Fruit fly (Drosophila melanogaster) whole organism, embryonic: ENCODE results near the gene ssp3.

Source experiments
- Ada2b ChIP-seq: fragments of 200-800 bp; sonication (Bioruptor generic); IDR thresholded peaks from 2 replicates; pipeline ENCODE4 v1.3.6; 2022; ENCODE audit warnings: missing biosample characterization, missing genetic modification characterization
- Atf3 ChIP-seq: fragments of 200-800 bp; sonication (Bioruptor generic); optimal IDR thresholded peaks from 3 replicates; lab custom pipeline; 2016; ENCODE audit warnings: missing biosample characterization, missing genetic modification characterization
- B-H2 ChIP-seq: fragments of 200-800 bp; sonication (Bioruptor generic); optimal IDR thresholded peaks from 2 replicates; lab custom pipeline; 2018; ENCODE audit warnings: missing biosample characterization, mild to moderate bottlenecking, missing genetic modification characterization
- BtbVII ChIP-seq: fragments of 200-800 bp; sonication (Bioruptor generic); optimal IDR thresholded peaks from 3 replicates; lab custom pipeline; 2017; ENCODE audit warnings: missing biosample characterization, mild to moderate bottlenecking, missing genetic modification characterization
- Bteb2 ChIP-seq: fragments of 200-800 bp; sonication (Bioruptor generic); optimal IDR thresholded peaks from 2 replicates; lab custom pipeline; 2016; ENCODE audit warnings: missing biosample characterization, missing genetic modification characterization
- CG10462 ChIP-seq: fragments of 200-800 bp; sonication (Bioruptor generic); optimal IDR thresholded peaks from 2 replicates; lab custom pipeline; 2016; ENCODE audit warnings: missing biosample characterization, missing genetic modification characterization
- CG11723 ChIP-seq: fragments of 200-800 bp; sonication (Bioruptor generic); optimal IDR thresholded peaks from 2 replicates; lab custom pipeline; 2017; ENCODE audit warnings: missing biosample characterization, mild to moderate bottlenecking, missing genetic modification characterization
- CG12155 ChIP-seq: fragments of 200-800 bp; sonication (Bioruptor generic); optimal IDR thresholded peaks from 3 replicates; lab custom pipeline; 2016; ENCODE audit warnings: missing biosample characterization, missing genetic modification characterization
- CG12942 ChIP-seq: fragments of 200-800 bp; sonication (Bioruptor generic); optimal IDR thresholded peaks from 3 replicates; lab custom pipeline; 2016; ENCODE audit warnings: missing biosample characterization, missing genetic modification characterization
- CG16779 ChIP-seq: fragments of 200-800 bp; sonication (Bioruptor generic); IDR thresholded peaks from 2 replicates; pipeline ENCODE4 v1.3.6; 2022; ENCODE audit warnings: missing biosample characterization, missing genetic modification characterization
- CG17359 ChIP-seq: fragments of 200-800 bp; sonication (Bioruptor generic); optimal IDR thresholded peaks from 3 replicates; lab custom pipeline; 2018; ENCODE audit warnings: missing biosample characterization, mild to moderate bottlenecking, missing genetic modification characterization, moderate library complexity
- CG17385 ChIP-seq: fragments of 200-800 bp; sonication (Bioruptor generic); optimal IDR thresholded peaks from 3 replicates; lab custom pipeline; 2018; ENCODE audit warnings: missing biosample characterization, mild to moderate bottlenecking, missing genetic modification characterization
- CG17802 ChIP-seq: fragments of 200-800 bp; sonication (Bioruptor generic); optimal IDR thresholded peaks from 2 replicates; lab custom pipeline; 2018; ENCODE audit warnings: missing biosample characterization, mild to moderate bottlenecking, missing genetic modification characterization, moderate library complexity
- CG2120 ChIP-seq: fragments of 200-800 bp; sonication (Bioruptor generic); optimal IDR thresholded peaks from 3 replicates; lab custom pipeline; 2016; ENCODE audit warnings: missing biosample characterization, missing genetic modification characterization
- CG32532 ChIP-seq: fragments of 200-800 bp; sonication (Bioruptor generic); IDR thresholded peaks from 2 replicates; pipeline ENCODE4 v1.3.6; 2022; ENCODE audit warnings: missing biosample characterization, missing genetic modification characterization
- CG3726 ChIP-seq: fragments of 200-800 bp; sonication (Bioruptor generic); IDR thresholded peaks from 3 replicates; pipeline ENCODE4, ENCODE4 v1.3.6; 2022; ENCODE audit warnings: missing biosample characterization, missing genetic modification characterization
- CG3838 ChIP-seq: fragments of 200-800 bp; sonication (Bioruptor generic); optimal IDR thresholded peaks from 3 replicates; lab custom pipeline; 2016; ENCODE audit warnings: missing biosample characterization, missing genetic modification characterization
- CG4328 ChIP-seq: fragments of 200-800 bp; sonication (Bioruptor generic); optimal IDR thresholded peaks from 3 replicates; lab custom pipeline; 2017; ENCODE audit warnings: missing biosample characterization, missing genetic modification reagents, missing genetic modification characterization
- CG4820 ChIP-seq: fragments of 200-800 bp; sonication (Bioruptor generic); optimal IDR thresholded peaks from 3 replicates; lab custom pipeline; 2016; ENCODE audit warnings: missing biosample characterization, missing genetic modification characterization
- CG6272 ChIP-seq: fragments of 200-800 bp; sonication (Bioruptor generic); IDR thresholded peaks from 2 replicates; pipeline ENCODE4 v1.3.6; 2022; ENCODE audit warnings: missing biosample characterization, missing genetic modification characterization
- CG7556 ChIP-seq: fragments of 200-800 bp; sonication (Bioruptor generic); optimal IDR thresholded peaks from 2 replicates; lab custom pipeline; 2017; ENCODE audit warnings: missing biosample characterization, mild to moderate bottlenecking, missing genetic modification characterization
- CG9215 ChIP-seq: fragments of 200-800 bp; sonication (Bioruptor generic); IDR thresholded peaks from 2 replicates; pipeline ENCODE4 v1.3.6; 2022; ENCODE audit warnings: missing biosample characterization, missing genetic modification characterization
- Chrac-16 ChIP-seq: fragments of 200-800 bp; sonication (Bioruptor generic); optimal IDR thresholded peaks from 3 replicates; lab custom pipeline; 2016; ENCODE audit warnings: missing biosample characterization, missing genetic modification characterization
- CoRest ChIP-seq: fragments of 200-800 bp; sonication (Bioruptor generic); optimal IDR thresholded peaks from 3 replicates; lab custom pipeline; 2018; ENCODE audit warnings: missing biosample characterization, mild to moderate bottlenecking, missing genetic modification characterization, moderate library complexity
- CrebB ChIP-seq: fragments of 200-800 bp; sonication (Bioruptor generic); optimal IDR thresholded peaks from 3 replicates; lab custom pipeline; 2018; ENCODE audit warnings: missing biosample characterization, mild to moderate bottlenecking, missing genetic modification characterization
- ERR ChIP-seq: fragments of 200-800 bp; sonication (Bioruptor generic); optimal IDR thresholded peaks from 2 replicates; lab custom pipeline; 2016; ENCODE audit warnings: missing biosample characterization, missing genetic modification characterization
- Eip74EF ChIP-seq, 2 experiments: fragments of 200-800 bp in 1 of 2; fragments of >200 bp in 1 of 2; sonication (Bioruptor generic) in 1 of 2; optimal IDR thresholded peaks; 2 replicates each; lab custom pipeline; 2017 to 2019; ENCODE audit warnings: missing biosample characterization in 2 of 2, missing genetic modification characterization in 2 of 2, mild to moderate bottlenecking in 1 of 2, moderate library complexity in 1 of 2
- Hsf ChIP-seq: fragments of 200-800 bp; sonication (Bioruptor generic); optimal IDR thresholded peaks from 3 replicates; lab custom pipeline; 2016; ENCODE audit warnings: missing biosample characterization, missing genetic modification characterization
- NC2α ChIP-seq: fragments of 200-800 bp; sonication (Bioruptor generic); optimal IDR thresholded peaks from 2 replicates; lab custom pipeline; 2016; ENCODE audit warnings: missing biosample characterization, missing genetic modification characterization
- Spps ChIP-seq: fragments of 200-800 bp; sonication (Bioruptor generic); optimal IDR thresholded peaks from 2 replicates; lab custom pipeline; 2018; ENCODE audit warnings: missing biosample characterization, mild to moderate bottlenecking, missing genetic modification characterization
- Stat92E ChIP-seq, 3 experiments: fragments of >200 bp in 2 of 3; fragments of 200-800 bp in 1 of 3; sonication (Bioruptor generic) in 1 of 3; optimal IDR thresholded peaks; 2 replicates each; lab custom pipeline; 2017 to 2019; ENCODE audit warnings: missing biosample characterization in 3 of 3, missing genetic modification characterization in 3 of 3, mild to moderate bottlenecking in 1 of 3, moderate library complexity in 1 of 3
- ara ChIP-seq: fragments of 200-800 bp; sonication (Bioruptor generic); IDR thresholded peaks from 2 replicates; pipeline ENCODE4 v1.3.6; 2022; ENCODE audit warnings: missing biosample characterization, missing genetic modification characterization
- ase ChIP-seq: fragments of 200-800 bp; sonication (Bioruptor generic); IDR thresholded peaks from 3 replicates; pipeline ENCODE4 v1.3.6; 2022; ENCODE audit warnings: missing biosample characterization, missing genetic modification characterization
- caup ChIP-seq: fragments of 200-800 bp; sonication (Bioruptor generic); optimal IDR thresholded peaks from 3 replicates; lab custom pipeline; 2017; ENCODE audit warnings: missing biosample characterization, mild to moderate bottlenecking, missing genetic modification characterization, moderate library complexity; ENCODE audit not compliant: severe bottlenecking
- dpn ChIP-seq, 2 experiments: fragments of 200-800 bp; sonication (Bioruptor generic); optimal IDR thresholded peaks; 3 replicates each; lab custom pipeline; 2016; ENCODE audit warnings: missing biosample characterization in 2 of 2, missing genetic modification characterization in 2 of 2
- fru ChIP-seq: fragments of >200 bp; optimal IDR thresholded peaks from 2 replicates; lab custom pipeline; 2017
- gce ChIP-seq: fragments of 200-800 bp; sonication (Bioruptor generic); IDR thresholded peaks from 3 replicates; pipeline ENCODE4 v1.3.6; 2022; ENCODE audit warnings: missing biosample characterization, missing genetic modification characterization
- gcm2 ChIP-seq: fragments of 200-800 bp; sonication (Bioruptor generic); optimal IDR thresholded peaks from 2 replicates; lab custom pipeline; 2016; ENCODE audit warnings: missing biosample characterization, missing genetic modification characterization
- gt ChIP-seq: fragments of 200-800 bp; sonication (Bioruptor generic); IDR thresholded peaks from 2 replicates; pipeline ENCODE4 v1.3.6; 2022; ENCODE audit warnings: missing biosample characterization, missing genetic modification characterization
- jigr1 ChIP-seq: fragments of 200-800 bp; sonication (Bioruptor generic); IDR thresholded peaks from 3 replicates; pipeline ENCODE4 v1.3.6; 2022; ENCODE audit warnings: missing biosample characterization, missing genetic modification characterization
- knrl ChIP-seq: fragments of 200-800 bp; sonication (Bioruptor generic); IDR thresholded peaks from 3 replicates; pipeline ENCODE4 v1.3.6; 2022; ENCODE audit warnings: missing biosample characterization, missing genetic modification characterization; ENCODE audit not compliant: partially characterized antibody
- mld ChIP-seq: fragments of 200-800 bp; sonication (Bioruptor generic); IDR thresholded peaks from 3 replicates; pipeline ENCODE4 v1.3.6; 2022; ENCODE audit warnings: missing biosample characterization, missing genetic modification characterization; ENCODE audit not compliant: partially characterized antibody
- pho ChIP-seq: fragments of 200-800 bp; sonication (Bioruptor generic); optimal IDR thresholded peaks from 2 replicates; lab custom pipeline; 2016; ENCODE audit warnings: missing biosample characterization, missing genetic modification characterization
- pita ChIP-seq: fragments of 200-800 bp; sonication (Bioruptor generic); optimal IDR thresholded peaks from 2 replicates; lab custom pipeline; 2017; ENCODE audit warnings: missing biosample characterization, mild to moderate bottlenecking, missing genetic modification characterization
- pum ChIP-seq: fragments of 200-800 bp; sonication (Bioruptor generic); optimal IDR thresholded peaks from 2 replicates; lab custom pipeline; 2016; ENCODE audit warnings: missing biosample characterization, missing genetic modification characterization
- pzg ChIP-seq: fragments of 200-800 bp; sonication (Bioruptor generic); optimal IDR thresholded peaks from 3 replicates; lab custom pipeline; 2018; ENCODE audit warnings: missing biosample characterization, mild to moderate bottlenecking, missing genetic modification characterization, moderate library complexity
- repo ChIP-seq: fragments of 200-800 bp; sonication (Bioruptor generic); optimal IDR thresholded peaks from 2 replicates; lab custom pipeline; 2016; ENCODE audit warnings: missing biosample characterization, missing genetic modification characterization
- sens ChIP-seq: fragments of 200-800 bp; sonication (Bioruptor generic); peaks from one replicate; lab custom pipeline; 2016; ENCODE audit warnings: missing biosample characterization, missing genetic modification characterization
- sima ChIP-seq: fragments of 200-800 bp; sonication (Bioruptor generic); optimal IDR thresholded peaks from 2 replicates; lab custom pipeline; 2016; ENCODE audit warnings: missing biosample characterization, missing genetic modification characterization
- ssp ChIP-seq: fragments of 200-800 bp; sonication (Bioruptor generic); IDR thresholded peaks from 2 replicates; pipeline ENCODE4 v1.3.6; 2022; ENCODE audit warnings: missing biosample characterization, missing genetic modification characterization
- ttk ChIP-seq: fragments of 200-800 bp; sonication (Bioruptor generic); IDR thresholded peaks from 2 replicates; pipeline ENCODE4 v2.1.2; 2022; ENCODE audit warnings: missing biosample characterization, missing genetic modification characterization
- vnd ChIP-seq: fragments of 200-800 bp; sonication (Bioruptor generic); IDR thresholded peaks from 3 replicates; pipeline ENCODE4 v1.3.6; 2022; ENCODE audit warnings: missing biosample characterization, missing genetic modification characterization; ENCODE audit not compliant: partially characterized antibody
- vvl ChIP-seq: fragments of 200-800 bp; sonication (Bioruptor generic); IDR thresholded peaks from 2 replicates; pipeline ENCODE4 v1.3.6; 2022; ENCODE audit warnings: missing biosample characterization, missing genetic modification characterization

ssp3 gene

DNA sequence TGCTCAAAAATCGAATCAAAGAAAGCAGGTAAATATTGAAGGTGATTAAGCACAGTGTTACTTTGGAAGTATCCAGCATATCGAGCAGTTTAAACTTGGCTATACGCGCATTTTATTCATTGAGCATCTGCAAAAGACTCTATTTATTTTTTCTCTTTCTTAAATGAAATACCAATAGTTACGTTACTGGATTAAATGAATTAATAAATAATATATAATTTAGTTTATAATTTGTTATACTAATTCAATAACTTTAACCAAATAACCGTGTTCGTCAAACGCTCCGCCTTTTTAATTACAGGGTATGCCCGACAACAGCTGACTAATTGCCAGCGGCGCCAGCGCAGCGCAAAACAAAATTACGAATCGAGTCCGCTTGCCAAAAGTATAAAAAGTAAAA, 23.1 kb upstream of the ssp3 start (continued):
- TF ChIP-seq CoRest (peak; percentile 34), gt (no peak), fru (no peak), CG16779 (GFP tag; lab: Robert Waterston, UW) (no peak), CG32532 (GFP tag; lab: Robert Waterston, UW) (peak; percentile 79), ttk (GFP tag; lab: Robert Waterston, UW) (no peak), sima (GFP tag; lab: Kevin White, UChicago) (no peak), CG4820 (GFP tag; lab: Kevin White, UChicago) (no peak), Hsf (GFP tag; lab: Kevin White, UChicago) (no peak), B-H2 (peak; percentile 21), ase (no peak), vvl (GFP tag; lab: Robert Waterston, UW) (peak; percentile 49), knrl (GFP tag; lab: Robert Waterston, UW) (no peak), CG4328 (GFP tag; lab: Kevin White, UChicago) (no peak), CG17802 (tag; lab: Kevin White, UChicago) (no peak), ara (GFP tag; lab: Robert Waterston, UW) (no peak), Atf3 (GFP tag; lab: Kevin White, UChicago) (no peak), Eip74EF (GFP tag; optimal IDR thresholded peaks at IDR 0.05; lab: Kevin White, UChicago) (no peak), repo (no peak), CG10462 (no peak), pho (GFP tag; lab: Kevin White, UChicago) (no peak), BtbVII (peak; percentile 52), Ada2b (peak; percentile 40; the same call in 1 of the 2 replicates), dpn (GFP tag; optimal IDR thresholded peaks at IDR 0.05; lab: Kevin White, UChicago) (no peak), ERR (GFP tag; lab: Kevin White, UChicago) (no peak), pita (GFP tag; lab: Kevin White, UChicago) (no peak), jigr1 (GFP tag; lab: Robert Waterston, UW) (no peak), CG12155 (GFP tag; lab: Kevin White, UChicago) (no peak), CG3838 (GFP tag; lab: Kevin White, UChicago) (no peak), gce (GFP tag; lab: Robert Waterston, UW) (no peak), caup (GFP tag; lab: Kevin White, UChicago) (no peak), gcm2 (no peak), CG3726 (GFP tag; lab: Robert Waterston, UW) (no peak), CG2120 (no peak), pum (GFP tag; lab: Kevin White, UChicago) (no peak), Spps (no peak), CG17385 (no peak), mld (GFP tag; lab: Robert Waterston, UW) (no peak), pzg (GFP tag; lab: Kevin White, UChicago) (no peak), ssp (GFP tag; lab: Robert Waterston, UW) (no peak), NC2α (no peak), Chrac-16 (GFP tag; lab: Kevin White, UChicago) (no peak), Stat92E (GFP tag; optimal IDR thresholded peaks at IDR 0.05; lab: Kevin White, UChicago) (no peak), CrebB (tag; lab: Kevin White, UChicago) (no peak), CG9215 (GFP tag; lab: Robert Waterston, UW) (peak; percentile 71), CG6272 (GFP tag; lab: Robert Waterston, UW) (0 out of 2 replicates have a peak, but pooled peaks have one; percentile 31), CG12942 (no peak), sens (GFP tag; lab: Kevin White, UChicago) (no peak), Bteb2 (GFP tag; lab: Kevin White, UChicago) (no peak), CG11723 (GFP tag; lab: Kevin White, UChicago) (no peak), CG7556 (GFP tag; lab: Kevin White, UChicago) (no peak), vnd (no peak), CG17359 (tag; lab: Kevin White, UChicago) (peak; percentile 36)
